Worm (Caenorhabditis elegans): Measurements from ENCODE around the gene str-255.

DNA sequence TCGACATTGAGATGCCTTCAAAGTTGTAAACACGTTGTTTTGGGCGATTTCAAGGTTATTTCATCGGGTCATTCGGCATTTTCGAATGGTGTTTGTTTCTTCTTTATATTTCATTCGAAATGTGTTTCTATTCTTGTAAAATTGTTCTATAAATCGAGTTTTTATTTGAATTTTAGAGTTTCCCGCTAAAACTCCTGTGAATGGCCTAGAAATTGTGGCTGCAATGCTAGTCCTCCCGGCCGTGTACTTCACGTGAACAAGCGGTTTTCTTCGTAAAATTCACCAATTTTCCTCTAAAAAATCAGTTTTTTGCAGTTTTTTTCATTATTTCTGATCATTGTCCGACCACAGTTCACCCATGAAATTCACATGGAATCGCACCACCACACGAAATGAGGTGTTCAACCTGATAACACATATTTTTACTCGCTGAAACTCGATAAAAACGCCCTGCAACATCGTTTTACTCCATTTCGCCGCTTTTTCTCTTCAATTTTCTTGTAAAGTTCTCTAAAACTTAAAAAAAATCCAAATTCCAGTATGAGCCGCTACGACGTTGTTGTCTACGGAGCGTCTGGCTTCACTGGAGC, 36.5 kb downstream of the str-255 start, which contains the start of gene ldp-1:
- TF ChIP-seq tbx-2 (tag; optimal IDR thresholded peaks at IDR 0.05) (peak; percentile 70), hlh-30 (tag; optimal IDR thresholded peaks at IDR 0.05; ENCODE audit: insufficient read depth) (no peak)
